Worm (Caenorhabditis elegans) whole organism, midembryonic: ENCODE measurements around the gene D1086.11.

Source experiments
- flt-1 ChIP-seq: fragments of 200-800 bp; sonication (Bioruptor generic); IDR thresholded peaks from 2 replicates; pipeline ENCODE4 v1.3.6; 2022; ENCODE audit warnings: missing genetic modification characterization, missing compliant biosample characterization
- klf-2 ChIP-seq: fragments of 200-800 bp; sonication (Bioruptor generic); conservative IDR thresholded peaks from 2 replicates; pipeline ENCODE4 v1.3.6; 2022; ENCODE audit warnings: missing genetic modification reagents, missing genetic modification characterization, missing compliant biosample characterization
- med-1 ChIP-seq: sonication (generic microtip); optimal IDR thresholded peaks from 2 replicates; lab custom pipeline; 2017; ENCODE audit warnings: missing genetic modification characterization, mild to moderate bottlenecking, missing compliant biosample characterization, antibody characterized with exemption, missing genetic modification reagents; ENCODE audit not compliant: insufficient read depth
- tab-1 ChIP-seq: fragments of 200-800 bp; sonication (Bioruptor generic); IDR thresholded peaks from 2 replicates; pipeline ENCODE4 v1.3.6; 2022; ENCODE audit warnings: missing genetic modification characterization, missing compliant biosample characterization
- ztf-23 ChIP-seq: fragments of 200-800 bp; sonication (Bioruptor generic); IDR thresholded peaks from 2 replicates; pipeline ENCODE4 v1.3.6; 2022; ENCODE audit warnings: missing genetic modification reagents, missing genetic modification characterization, missing compliant biosample characterization

DNA sequence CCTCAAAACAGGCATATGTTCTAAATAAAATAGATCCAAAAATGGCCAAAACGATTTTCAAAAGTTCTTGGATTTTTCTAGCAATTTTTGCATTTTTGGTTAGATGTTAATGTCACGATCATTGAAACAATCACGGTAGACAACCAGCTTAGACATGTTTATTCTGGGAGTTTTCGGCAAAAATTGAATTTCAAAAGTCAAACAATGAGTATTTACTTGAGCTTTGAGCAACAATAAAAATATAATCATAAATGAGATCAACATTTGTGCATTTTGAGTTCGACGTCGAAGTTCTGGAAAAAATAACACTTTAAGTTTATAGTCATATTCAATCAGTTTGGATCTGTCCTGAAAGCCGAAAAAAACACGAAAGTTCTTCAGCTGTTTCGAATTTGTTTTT is 48.1 kb upstream of the D1086.11 start, which contains the start of gene T08G5.2:
- no peak for TF ChIP-seq flt-1 (GFP tag; lab: Robert Waterston, UW)
- no peak for TF ChIP-seq tab-1 (GFP tag; lab: Robert Waterston, UW)
- TF ChIP-seq ztf-23 (GFP tag; lab: Robert Waterston, UW): no peak
- no peak for TF ChIP-seq klf-2 (GFP tag; lab: Robert Waterston, UW)
- TF ChIP-seq med-1: no peak
